Worm (Caenorhabditis elegans) whole organism, L2 larva: ENCODE data around the gene T06E4.5.

Experiments
- F13H6.1 ChIP-seq: sonication (generic microtip); optimal IDR thresholded peaks from 2 replicates; lab custom pipeline; 2016; ENCODE audit warnings: missing genetic modification characterization, missing compliant biosample characterization
- R02D3.7 ChIP-seq: fragments of 150-350 bp; optimal IDR thresholded peaks from 2 replicates; lab custom pipeline; 2014; ENCODE audit warnings: missing biosample characterization, missing genetic modification characterization
- Y55F3AM.14 ChIP-seq: fragments of 200-800 bp; sonication (Bioruptor generic); optimal IDR thresholded peaks from 2 replicates; lab custom pipeline; 2018; ENCODE audit warnings: mild to moderate bottlenecking, missing genetic modification characterization, missing compliant biosample characterization
- alr-1 ChIP-seq: fragments of 150-350 bp; optimal IDR thresholded peaks from 2 replicates; lab custom pipeline; 2014; ENCODE audit warnings: missing biosample characterization, missing genetic modification characterization
- ceh-82 ChIP-seq: fragments of 150-350 bp; optimal IDR thresholded peaks from 2 replicates; lab custom pipeline; 2014; ENCODE audit warnings: missing biosample characterization, missing genetic modification characterization
- crh-2 ChIP-seq: sonication (generic microtip); optimal IDR thresholded peaks from 2 replicates; lab custom pipeline; 2017; ENCODE audit warnings: missing biosample characterization, missing genetic modification characterization
- dmd-4 ChIP-seq: sonication (generic microtip); optimal IDR thresholded peaks from 2 replicates; lab custom pipeline; 2017; ENCODE audit warnings: missing biosample characterization, missing genetic modification characterization
- egl-27 ChIP-seq: sonication (generic microtip); optimal IDR thresholded peaks from 3 replicates; lab custom pipeline; 2017; ENCODE audit warnings: missing biosample characterization, missing genetic modification reagents, missing genetic modification characterization
- fos-1 ChIP-seq: fragments of 150-350 bp; optimal IDR thresholded peaks from 2 replicates; lab custom pipeline; 2014; ENCODE audit warnings: missing biosample characterization, missing genetic modification characterization
- gmeb-1 ChIP-seq: fragments of 150-350 bp; optimal IDR thresholded peaks from 2 replicates; lab custom pipeline; 2014; ENCODE audit warnings: missing biosample characterization, missing genetic modification characterization
- lsy-2 ChIP-seq, 2 experiments: fragments of 150-350 bp in 1 of 2; sonication (generic microtip) in 1 of 2; optimal IDR thresholded peaks; 2 replicates each; lab custom pipeline; 2014 to 2017; ENCODE audit warnings: missing biosample characterization in 2 of 2, missing genetic modification characterization in 2 of 2
- mab-5 ChIP-seq: fragments of 150-350 bp; optimal IDR thresholded peaks from 2 replicates; lab custom pipeline; 2014; ENCODE audit warnings: missing biosample characterization, missing genetic modification characterization
- mdl-1 ChIP-seq, 2 experiments: fragments of 150-350 bp in 1 of 2; sonication (generic microtip) in 1 of 2; optimal IDR thresholded peaks; 2 replicates each; lab custom pipeline; 2017; ENCODE audit warnings: missing biosample characterization in 2 of 2, missing genetic modification characterization in 2 of 2
- nhr-12 ChIP-seq: fragments of 150-350 bp; optimal IDR thresholded peaks from 2 replicates; lab custom pipeline; 2014; ENCODE audit warnings: missing biosample characterization, missing genetic modification characterization
- nhr-129 ChIP-seq: fragments of 150-350 bp; optimal IDR thresholded peaks from 2 replicates; lab custom pipeline; 2014; ENCODE audit warnings: missing biosample characterization, missing genetic modification characterization
- nhr-21 ChIP-seq: fragments of 150-350 bp; optimal IDR thresholded peaks from 2 replicates; lab custom pipeline; 2014; ENCODE audit warnings: missing biosample characterization, missing genetic modification characterization
- nhr-23 ChIP-seq: fragments of 150-350 bp; optimal IDR thresholded peaks from 2 replicates; lab custom pipeline; 2014; ENCODE audit warnings: missing biosample characterization, missing genetic modification reagents, missing genetic modification characterization
- nhr-237 ChIP-seq: fragments of 150-350 bp; optimal IDR thresholded peaks from 2 replicates; lab custom pipeline; 2014; ENCODE audit warnings: missing biosample characterization, missing genetic modification characterization
- nhr-25 ChIP-seq: fragments of 150-350 bp; sonication (generic microtip); optimal IDR thresholded peaks from 3 replicates; lab custom pipeline; 2014; ENCODE audit warnings: missing biosample characterization, missing genetic modification characterization
- nhr-77 ChIP-seq: fragments of 150-350 bp; optimal IDR thresholded peaks from 2 replicates; lab custom pipeline; 2014; ENCODE audit warnings: missing biosample characterization, missing genetic modification characterization
- sem-4 ChIP-seq: fragments of 150-350 bp; optimal IDR thresholded peaks from 2 replicates; lab custom pipeline; 2014; ENCODE audit warnings: missing biosample characterization, missing genetic modification reagents, missing genetic modification characterization
- skn-1 ChIP-seq: sonication (generic microtip); optimal IDR thresholded peaks from 2 replicates; lab custom pipeline; 2017; ENCODE audit warnings: missing biosample characterization, missing genetic modification characterization
- sma-3 ChIP-seq: sonication (generic microtip); optimal IDR thresholded peaks from 2 replicates; lab custom pipeline; 2016; ENCODE audit warnings: missing genetic modification reagents, missing genetic modification characterization, missing compliant biosample characterization
- sma-9 ChIP-seq, 2 experiments: fragments of 150-350 bp in 1 of 2; sonication (generic microtip) in 1 of 2; optimal IDR thresholded peaks; 2 replicates each; lab custom pipeline; 2014 to 2016; ENCODE audit warnings: missing genetic modification characterization in 2 of 2, mild to moderate bottlenecking in 1 of 2, missing biosample characterization in 1 of 2, missing compliant biosample characterization in 1 of 2, missing genetic modification reagents in 1 of 2, moderate library complexity in 1 of 2
- snpc-4 ChIP-seq: fragments of 150-350 bp; optimal IDR thresholded peaks from 2 replicates; lab custom pipeline; 2014; ENCODE audit warnings: missing biosample characterization, missing genetic modification characterization
- unc-55 ChIP-seq: fragments of 150-350 bp; sonication (generic microtip); optimal IDR thresholded peaks from 3 replicates; lab custom pipeline; 2014; ENCODE audit warnings: missing biosample characterization, missing genetic modification reagents, missing genetic modification characterization
- unc-62 ChIP-seq: fragments of 150-350 bp; optimal IDR thresholded peaks from 2 replicates; lab custom pipeline; 2014; ENCODE audit warnings: missing biosample characterization, missing genetic modification reagents, missing genetic modification characterization
- zag-1 ChIP-seq: fragments of 150-350 bp; optimal IDR thresholded peaks from 2 replicates; lab custom pipeline; 2014; ENCODE audit warnings: missing biosample characterization, missing genetic modification characterization
- ztf-1 ChIP-seq: fragments of 200-800 bp; sonication (Bioruptor generic); conservative IDR thresholded peaks from 2 replicates; pipeline ENCODE4 v1.3.6; 2022; ENCODE audit warnings: missing genetic modification characterization, missing compliant biosample characterization
- ztf-4 ChIP-seq: fragments of 150-350 bp; optimal IDR thresholded peaks from 2 replicates; lab custom pipeline; 2014; ENCODE audit warnings: missing biosample characterization, missing genetic modification characterization

Gene T06E4.5

DNA sequence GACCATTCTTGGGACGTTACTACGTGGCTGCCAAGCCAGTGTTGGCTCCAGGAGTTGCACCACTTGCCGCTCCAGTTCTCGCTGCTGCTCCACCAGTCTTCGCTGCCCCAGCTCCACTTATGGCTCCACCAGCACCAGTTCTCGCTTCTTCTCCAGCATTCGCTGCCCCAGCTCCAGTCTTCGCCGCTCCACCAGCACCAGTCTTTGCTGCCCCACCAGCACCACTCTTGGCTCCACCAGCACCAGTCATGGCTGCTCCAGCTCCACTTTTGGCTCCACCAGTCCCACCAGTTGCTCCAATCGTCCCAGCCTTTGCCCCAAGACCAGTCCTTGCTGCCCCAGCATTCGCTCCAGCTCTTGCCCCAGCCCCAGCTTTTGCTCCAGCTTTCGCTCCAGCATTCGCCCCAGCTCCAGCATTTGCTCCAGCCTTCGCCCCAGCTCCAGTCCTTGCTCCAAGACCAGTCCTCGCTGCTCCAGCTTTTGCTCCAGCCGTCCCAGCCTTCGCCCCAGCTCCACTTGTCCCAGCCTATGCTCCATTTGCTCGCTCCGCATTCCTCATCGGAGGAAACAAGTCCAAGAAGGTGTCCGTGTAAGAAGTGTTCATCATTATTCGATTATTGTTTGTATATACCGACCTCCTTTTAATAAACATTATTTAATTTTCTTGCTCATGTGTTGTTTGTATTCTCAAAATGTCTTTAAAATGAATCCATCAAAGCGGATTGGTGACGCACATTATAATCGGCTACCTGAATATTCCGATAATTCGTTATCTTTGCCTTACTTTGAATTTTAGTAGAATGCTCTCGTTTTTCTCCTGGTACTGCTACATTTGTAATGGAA is 5.2 kb upstream of the T06E4.5 start, which contains the start of gene T06E4.7:
TSS of gene T06E4.7 (plus strand) at position 793 of the 843 bp plus-strand sequence.
- TF ChIP-seq nhr-25 (tag; lab: Kevin White, UChicago) (no peak), skn-1 (tag; lab: Kevin White, UChicago) (no peak)
- TF ChIP-seq, all 48 proteins: peak for 0

ce11 chrV:9628603-9629002 is 2.4 kb upstream of the T06E4.5 start:
- no peak for TF ChIP-seq nhr-237
- no peak for TF ChIP-seq alr-1 (tag; lab: Kevin White, UChicago)
- TF ChIP-seq zag-1 (tag; lab: Kevin White, UChicago), result no peak
- TF ChIP-seq sma-3 (GFP tag; lab: Kevin White, UChicago), result no peak
- TF ChIP-seq dmd-4, result no peak
- no peak for TF ChIP-seq ztf-1 (GFP tag; lab: Robert Waterston, UW)
- TF ChIP-seq ceh-82 (tag; lab: Kevin White, UChicago), result no peak
- TF ChIP-seq nhr-12, result no peak
- TF ChIP-seq R02D3.7 (tag; lab: Kevin White, UChicago), result no peak
- no peak for TF ChIP-seq sem-4 (tag; lab: Kevin White, UChicago)
- no peak for TF ChIP-seq unc-55 (GFP tag; lab: Kevin White, UChicago)
- TF ChIP-seq sma-9 (GFP tag; optimal IDR thresholded peaks at IDR 0.05; lab: Kevin White, UChicago), result no peak
- TF ChIP-seq sma-9 (tag; optimal IDR thresholded peaks at IDR 0.05; lab: Kevin White, UChicago), result no peak
- no peak for TF ChIP-seq nhr-21
- TF ChIP-seq nhr-129 (tag; lab: Kevin White, UChicago), result no peak
- TF ChIP-seq mab-5, result no peak
- TF ChIP-seq mdl-1 (tag; optimal IDR thresholded peaks at IDR 0.05; lab: Kevin White, UChicago), result no peak
- TF ChIP-seq crh-2 (tag; lab: Kevin White, UChicago), result no peak
- no peak for TF ChIP-seq Y55F3AM.14 (GFP tag; lab: Kevin White, UChicago)
- no peak for TF ChIP-seq skn-1 (tag; lab: Kevin White, UChicago)
- TF ChIP-seq nhr-23 (tag; lab: Kevin White, UChicago), result no peak
- TF ChIP-seq, all 48 proteins: peak for 0

DNA sequence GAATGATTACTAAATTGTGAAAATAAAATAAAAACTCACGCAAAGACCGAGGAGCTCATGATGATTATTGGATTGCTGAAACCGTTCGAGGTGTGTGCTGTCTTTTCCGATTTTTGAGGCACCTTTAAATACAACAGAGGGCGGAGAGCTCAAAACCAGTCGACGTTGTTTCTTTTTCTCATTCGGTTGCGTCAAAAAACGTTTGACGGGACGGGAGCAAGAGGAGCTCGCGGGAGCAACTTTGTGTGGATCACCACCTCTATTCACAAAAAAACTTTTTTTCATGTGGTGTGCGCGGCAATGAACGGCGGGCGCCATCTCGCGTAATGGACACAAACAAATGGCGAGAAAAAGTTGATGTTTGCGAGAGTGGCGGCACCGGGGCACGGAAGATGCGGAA is 1.9 kb upstream of the T06E4.5 start, which contains the start of gene idpc-3:
TSS of gene idpc-3 (minus strand) at position 101 of the 400 bp plus-strand sequence.
- TF ChIP-seq gmeb-1 (tag; lab: Kevin White, UChicago) (no peak), ztf-4 (tag; lab: Kevin White, UChicago) (no peak)

DNA sequence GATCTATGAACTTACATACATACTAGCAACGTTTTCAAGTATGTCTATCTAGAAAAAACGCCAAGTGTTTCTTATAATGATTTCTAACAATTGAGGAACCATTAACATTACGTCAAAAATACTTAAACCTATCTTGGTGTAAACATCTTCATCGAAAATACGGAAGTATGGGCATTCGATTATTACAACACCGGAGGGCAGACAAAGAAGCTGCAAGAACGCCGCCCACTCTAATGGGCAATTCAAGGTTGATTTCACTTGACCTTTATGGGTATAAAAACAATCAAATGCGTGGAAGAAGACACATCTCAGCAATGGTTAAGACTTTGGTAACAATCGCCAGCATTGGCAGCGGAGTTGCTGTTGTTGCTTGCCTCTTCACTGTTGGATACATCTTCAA is 1.4 kb upstream of the T06E4.5 start, which contains the start of gene col-146:
TSS of gene col-146 (plus strand) at position 301 of the 400 bp plus-strand sequence.
- TF ChIP-seq fos-1 (no peak), snpc-4 (tag; lab: Kevin White, UChicago) (no peak), lsy-2 (tag; optimal IDR thresholded peaks at IDR 0.05; lab: Kevin White, UChicago) (no peak), unc-62 (GFP tag; lab: Kevin White, UChicago) (no peak), F13H6.1 (tag; lab: Kevin White, UChicago) (no peak)

DNA sequence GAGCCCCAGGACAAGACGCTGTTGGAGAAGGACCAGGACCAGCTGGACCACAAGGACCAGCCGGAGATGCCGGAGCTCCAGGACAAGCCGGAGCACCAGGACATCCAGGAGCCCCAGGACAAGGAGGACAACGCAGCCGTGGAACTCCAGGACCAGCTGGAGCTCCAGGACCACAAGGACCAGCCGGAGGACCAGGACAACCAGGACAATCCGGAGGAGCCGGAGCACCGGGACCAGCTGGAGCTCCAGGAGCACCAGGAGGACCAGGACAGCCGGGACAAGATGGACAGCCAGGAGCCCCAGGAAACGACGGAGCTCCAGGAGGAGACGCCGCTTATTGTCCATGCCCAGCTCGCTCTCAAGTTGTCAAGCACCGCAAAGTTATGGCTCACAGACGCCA is 502 bp upstream of the T06E4.5 start:
- no peak for TF ChIP-seq egl-27 (tag; lab: Kevin White, UChicago)
- no peak for TF ChIP-seq skn-1 (tag; lab: Kevin White, UChicago)
- TF ChIP-seq, all 48 proteins: peak for 0

DNA sequence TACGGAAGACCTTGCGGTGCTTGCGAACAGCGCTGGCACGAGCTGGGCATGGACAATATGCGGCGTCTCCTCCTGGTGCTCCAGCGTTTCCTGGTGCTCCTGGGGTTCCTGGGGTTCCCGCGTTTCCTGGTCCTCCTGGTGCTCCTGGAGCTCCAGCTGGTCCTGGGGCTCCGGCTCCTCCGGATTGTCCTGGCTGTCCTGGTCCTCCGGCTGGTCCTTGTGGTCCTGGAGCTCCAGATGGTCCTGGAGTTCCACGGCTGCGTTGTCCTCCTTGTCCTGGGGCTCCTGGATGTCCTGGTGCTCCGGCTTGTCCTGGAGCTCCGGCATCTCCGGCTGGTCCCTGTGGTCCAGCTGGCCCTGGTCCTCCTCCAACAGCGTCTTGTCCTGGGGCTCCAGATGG is 1.3 kb downstream of the T06E4.5 start:
- TF ChIP-seq nhr-77 (tag; lab: Kevin White, UChicago), result no peak
- TF ChIP-seq mdl-1 (tag; optimal IDR thresholded peaks at IDR 0.05; lab: Kevin White, UChicago), result no peak
- no peak for TF ChIP-seq snpc-4 (tag; lab: Kevin White, UChicago)
